Fruit fly (Drosophila melanogaster) whole organism, prepupa: ENCODE data around the gene Muc68E.

ENCODE experiments used
- Blimp-1 ChIP-seq: fragments of 200-800 bp; sonication (Bioruptor generic); optimal IDR thresholded peaks from 3 replicates; lab custom pipeline; 2017; ENCODE audit warnings: missing biosample characterization, missing genetic modification characterization, mild to moderate bottlenecking, moderate library complexity, missing genetic modification reagents
- CG10631 ChIP-seq: fragments of 200-800 bp; sonication (Bioruptor generic); optimal IDR thresholded peaks from 2 replicates; lab custom pipeline; 2016; ENCODE audit warnings: missing biosample characterization, missing genetic modification characterization
- CG11902 ChIP-seq: fragments of 200-800 bp; sonication (Bioruptor generic); optimal IDR thresholded peaks from 3 replicates; lab custom pipeline; 2016; ENCODE audit warnings: missing biosample characterization, missing genetic modification characterization
- spab ChIP-seq: fragments of 200-800 bp; sonication (Bioruptor generic); optimal IDR thresholded peaks from 2 replicates; lab custom pipeline; 2017; ENCODE audit warnings: missing biosample characterization, mild to moderate bottlenecking, missing genetic modification characterization, missing genetic modification reagents
- topi ChIP-seq: fragments of 200-800 bp; sonication (Bioruptor generic); optimal IDR thresholded peaks from 3 replicates; lab custom pipeline; 2016; ENCODE audit warnings: missing biosample characterization, missing genetic modification characterization

DNA sequence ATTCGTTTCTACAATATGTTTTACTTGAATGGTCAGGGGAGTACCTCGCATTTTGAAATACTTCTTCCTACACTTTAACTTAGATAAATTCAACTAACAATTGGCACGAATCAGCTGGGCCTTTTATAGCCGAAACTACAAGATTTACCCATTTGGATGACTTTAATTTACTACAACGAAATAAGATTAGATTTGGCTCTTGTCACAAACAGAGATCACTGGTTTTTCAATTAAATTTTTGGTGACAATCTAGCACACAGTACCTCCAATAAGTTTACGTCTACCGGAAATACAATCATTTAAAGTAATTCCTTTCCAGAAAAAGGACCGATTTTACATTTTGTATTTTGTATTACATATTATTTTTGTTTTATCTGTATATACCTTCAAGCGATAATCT is 28.0 kb downstream of the Muc68E start, which contains the start of gene CG5883:
- TF ChIP-seq topi (GFP tag; lab: Kevin White, UChicago) (no peak), spab (no peak), CG11902 (no peak), Blimp-1 (GFP tag; lab: Kevin White, UChicago) (no peak), CG10631 (GFP tag; lab: Kevin White, UChicago) (no peak)
